Worm (Caenorhabditis elegans) whole organism, L2 larva: Measurements from ENCODE around the gene egl-4.
A peak's percentile ranks its signal among the peaks of the same experiment; 100 is the strongest.

ENCODE experiments used
- C34F6.9 ChIP-seq: fragments of 150-350 bp; optimal IDR thresholded peaks from 2 replicates; lab custom pipeline; 2014; ENCODE audit warnings: missing biosample characterization, missing genetic modification characterization
- F13H6.1 ChIP-seq: sonication (generic microtip); optimal IDR thresholded peaks from 2 replicates; lab custom pipeline; 2016; ENCODE audit warnings: missing genetic modification characterization, missing compliant biosample characterization
- R02D3.7 ChIP-seq: fragments of 150-350 bp; optimal IDR thresholded peaks from 2 replicates; lab custom pipeline; 2014; ENCODE audit warnings: missing biosample characterization, missing genetic modification characterization
- aly-2 ChIP-seq: fragments of 150-350 bp; optimal IDR thresholded peaks from 2 replicates; lab custom pipeline; 2014; ENCODE audit warnings: missing biosample characterization, missing genetic modification characterization
- ama-1 ChIP-seq: fragments of 150-350 bp; optimal IDR thresholded peaks from 2 replicates; lab custom pipeline; 2018; ENCODE audit warnings: inconsistent platforms
- ceh-16 ChIP-seq: fragments of 150-350 bp; optimal IDR thresholded peaks from 2 replicates; lab custom pipeline; 2014; ENCODE audit warnings: missing biosample characterization, missing genetic modification characterization
- ceh-82 ChIP-seq: fragments of 150-350 bp; optimal IDR thresholded peaks from 2 replicates; lab custom pipeline; 2014; ENCODE audit warnings: missing biosample characterization, missing genetic modification characterization
- crh-2 ChIP-seq: sonication (generic microtip); optimal IDR thresholded peaks from 2 replicates; lab custom pipeline; 2017; ENCODE audit warnings: missing biosample characterization, missing genetic modification characterization
- dmd-4 ChIP-seq: sonication (generic microtip); optimal IDR thresholded peaks from 2 replicates; lab custom pipeline; 2017; ENCODE audit warnings: missing biosample characterization, missing genetic modification characterization
- egl-27 ChIP-seq: sonication (generic microtip); optimal IDR thresholded peaks from 3 replicates; lab custom pipeline; 2017; ENCODE audit warnings: missing biosample characterization, missing genetic modification reagents, missing genetic modification characterization
- elt-3 ChIP-seq: sonication (generic microtip); optimal IDR thresholded peaks from 2 replicates; lab custom pipeline; 2017; ENCODE audit warnings: missing biosample characterization, missing genetic modification characterization
- fos-1 ChIP-seq: fragments of 150-350 bp; optimal IDR thresholded peaks from 2 replicates; lab custom pipeline; 2014; ENCODE audit warnings: missing biosample characterization, missing genetic modification characterization
- gmeb-1 ChIP-seq: fragments of 150-350 bp; optimal IDR thresholded peaks from 2 replicates; lab custom pipeline; 2014; ENCODE audit warnings: missing biosample characterization, missing genetic modification characterization
- lin-11 ChIP-seq: fragments of 150-350 bp; sonication (generic microtip); optimal IDR thresholded peaks from 2 replicates; lab custom pipeline; 2014; ENCODE audit warnings: missing biosample characterization, missing genetic modification characterization, inconsistent platforms, mixed read lengths
- lin-39 ChIP-seq: fragments of 150-350 bp; optimal IDR thresholded peaks from 2 replicates; lab custom pipeline; 2014; ENCODE audit warnings: missing biosample characterization, missing genetic modification reagents, missing genetic modification characterization
- lsy-2 ChIP-seq, 2 experiments: fragments of 150-350 bp in 1 of 2; sonication (generic microtip) in 1 of 2; optimal IDR thresholded peaks; 2 replicates each; lab custom pipeline; 2014 to 2017; ENCODE audit warnings: missing biosample characterization in 2 of 2, missing genetic modification characterization in 2 of 2
- mab-5 ChIP-seq: fragments of 150-350 bp; optimal IDR thresholded peaks from 2 replicates; lab custom pipeline; 2014; ENCODE audit warnings: missing biosample characterization, missing genetic modification characterization
- nhr-10 ChIP-seq: sonication (generic microtip); optimal IDR thresholded peaks from 2 replicates; lab custom pipeline; 2017; ENCODE audit warnings: missing biosample characterization, missing genetic modification characterization
- nhr-11 ChIP-seq: fragments of 150-350 bp; optimal IDR thresholded peaks from 2 replicates; lab custom pipeline; 2014; ENCODE audit warnings: missing biosample characterization, missing genetic modification characterization
- nhr-12 ChIP-seq: fragments of 150-350 bp; optimal IDR thresholded peaks from 2 replicates; lab custom pipeline; 2014; ENCODE audit warnings: missing biosample characterization, missing genetic modification characterization
- nhr-21 ChIP-seq: fragments of 150-350 bp; optimal IDR thresholded peaks from 2 replicates; lab custom pipeline; 2014; ENCODE audit warnings: missing biosample characterization, missing genetic modification characterization
- nhr-23 ChIP-seq: fragments of 150-350 bp; optimal IDR thresholded peaks from 2 replicates; lab custom pipeline; 2014; ENCODE audit warnings: missing biosample characterization, missing genetic modification reagents, missing genetic modification characterization
- nhr-25 ChIP-seq: fragments of 150-350 bp; sonication (generic microtip); optimal IDR thresholded peaks from 3 replicates; lab custom pipeline; 2014; ENCODE audit warnings: missing biosample characterization, missing genetic modification characterization
- nhr-6 ChIP-seq: fragments of 150-350 bp; optimal IDR thresholded peaks from 2 replicates; lab custom pipeline; 2014; ENCODE audit warnings: missing biosample characterization, missing genetic modification characterization
- nhr-77 ChIP-seq: fragments of 150-350 bp; optimal IDR thresholded peaks from 2 replicates; lab custom pipeline; 2014; ENCODE audit warnings: missing biosample characterization, missing genetic modification characterization
- peb-1 ChIP-seq: fragments of 150-350 bp; optimal IDR thresholded peaks from 2 replicates; lab custom pipeline; 2014; ENCODE audit warnings: missing biosample characterization, missing genetic modification characterization
- sma-3 ChIP-seq: sonication (generic microtip); optimal IDR thresholded peaks from 2 replicates; lab custom pipeline; 2016; ENCODE audit warnings: missing genetic modification reagents, missing genetic modification characterization, missing compliant biosample characterization
- sma-9 ChIP-seq, 2 experiments: fragments of 150-350 bp in 1 of 2; sonication (generic microtip) in 1 of 2; optimal IDR thresholded peaks; 2 replicates each; lab custom pipeline; 2014 to 2016; ENCODE audit warnings: missing genetic modification characterization in 2 of 2, mild to moderate bottlenecking in 1 of 2, missing biosample characterization in 1 of 2, missing compliant biosample characterization in 1 of 2, missing genetic modification reagents in 1 of 2, moderate library complexity in 1 of 2
- unc-39 ChIP-seq: fragments of 150-350 bp; optimal IDR thresholded peaks from 2 replicates; lab custom pipeline; 2014; ENCODE audit warnings: missing biosample characterization, missing genetic modification characterization
- unc-55 ChIP-seq: fragments of 150-350 bp; sonication (generic microtip); optimal IDR thresholded peaks from 3 replicates; lab custom pipeline; 2014; ENCODE audit warnings: missing biosample characterization, missing genetic modification reagents, missing genetic modification characterization
- ztf-1 ChIP-seq: fragments of 200-800 bp; sonication (Bioruptor generic); conservative IDR thresholded peaks from 2 replicates; pipeline ENCODE4 v1.3.6; 2022; ENCODE audit warnings: missing genetic modification characterization, missing compliant biosample characterization
- ztf-11 ChIP-seq: sonication (generic microtip); optimal IDR thresholded peaks from 2 replicates; lab custom pipeline; 2017; ENCODE audit warnings: missing biosample characterization, missing genetic modification characterization
- ztf-4 ChIP-seq: fragments of 150-350 bp; optimal IDR thresholded peaks from 2 replicates; lab custom pipeline; 2014; ENCODE audit warnings: missing biosample characterization, missing genetic modification characterization

egl-4 gene

ce11 chrIV:1813869-1814268 is 34.0 kb upstream of the egl-4 start:
- no peak for TF ChIP-seq dmd-4 (tag; lab: Kevin White, UChicago)
- no peak for TF ChIP-seq nhr-6
- TF ChIP-seq ama-1 (lab: Kevin White, UChicago) = no peak
- no peak for TF ChIP-seq nhr-77 (tag; lab: Kevin White, UChicago)
- no peak for TF ChIP-seq ztf-4 (tag; lab: Kevin White, UChicago)
- no peak for TF ChIP-seq nhr-10
- no peak for TF ChIP-seq R02D3.7 (tag; lab: Kevin White, UChicago)
- no peak for TF ChIP-seq crh-2
- no peak for TF ChIP-seq unc-39 (tag; lab: Kevin White, UChicago)
- no peak for TF ChIP-seq peb-1 (tag; lab: Kevin White, UChicago)
- no peak for TF ChIP-seq F13H6.1

DNA sequence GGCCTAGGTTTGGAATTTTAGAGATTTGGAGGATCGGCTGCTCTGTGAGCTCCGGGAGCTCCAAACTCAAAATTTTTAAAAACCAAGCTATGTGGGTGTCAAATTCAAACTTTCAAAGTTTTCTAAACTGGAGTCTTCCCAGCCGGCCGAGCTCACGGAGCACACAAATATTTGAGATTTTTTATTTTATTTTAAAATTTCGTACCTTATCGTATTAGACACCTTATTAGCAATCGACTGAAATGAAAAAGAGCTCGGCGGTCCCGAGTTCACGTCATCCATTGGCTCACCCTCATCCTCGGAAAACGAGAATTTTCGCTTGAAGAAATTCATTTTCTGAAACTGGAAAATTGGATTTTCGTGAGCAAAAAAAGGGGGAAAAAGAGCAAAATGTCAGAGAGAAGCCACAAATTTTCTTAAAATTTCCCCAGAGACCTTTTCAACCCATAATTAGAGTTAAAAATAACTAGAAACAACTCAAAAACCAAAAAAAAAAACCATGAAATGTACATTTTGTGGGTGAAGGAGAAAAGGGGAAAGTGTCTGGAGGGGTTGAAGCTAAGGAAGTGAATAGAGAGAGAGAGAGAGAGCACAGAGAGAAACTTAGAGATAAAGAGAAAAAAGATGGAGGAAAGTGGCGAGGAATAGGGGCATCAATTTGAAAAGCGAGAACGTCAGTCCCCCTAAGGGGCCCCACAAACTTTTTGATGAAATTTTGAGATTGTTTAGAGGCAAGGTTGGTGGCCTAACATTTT is 32.9 kb upstream of the egl-4 start, which contains the start of gene snn-1:
Gene snn-1 (minus strand): TSS at position 355 of the 755 bp plus-strand sequence.
- peak; percentile 13 for TF ChIP-seq C34F6.9 (tag; lab: Kevin White, UChicago)
- peak in 1 of 2 experiments; percentile 20 for TF ChIP-seq lsy-2 (tag; optimal IDR thresholded peaks at IDR 0.05; lab: Kevin White, UChicago)
- TF ChIP-seq unc-55 (GFP tag; lab: Kevin White, UChicago) = peak; percentile 36
- TF ChIP-seq ceh-82 (tag; lab: Kevin White, UChicago) = no peak

- TF ChIP-seq sma-3 (no peak), unc-55 (GFP tag; lab: Kevin White, UChicago) (peak; percentile 81), aly-2 (tag; lab: Kevin White, UChicago) (no peak), ztf-1 (GFP tag; lab: Robert Waterston, UW) (no peak), nhr-77 (tag; lab: Kevin White, UChicago) (no peak)
Measured at ce11 chrIV:1816238-1816637, 31.6 kb upstream of the egl-4 start.

ce11 chrIV:1818467-1819076 is 29.3 kb upstream of the egl-4 start:
- TF ChIP-seq ama-1 (lab: Kevin White, UChicago) (no peak), lsy-2 (tag; optimal IDR thresholded peaks at IDR 0.05; lab: Kevin White, UChicago) (no peak)

ce11 chrIV:1820153-1820552 is 27.7 kb upstream of the egl-4 start, which contains the start of gene col-109:
TSS of gene col-109 (minus strand) at chrIV:1820253.
- no peak for TF ChIP-seq egl-27 (tag; lab: Kevin White, UChicago)
- no peak for TF ChIP-seq crh-2
- TF ChIP-seq ztf-11 (tag; lab: Kevin White, UChicago) = no peak
- TF ChIP-seq fos-1 (tag; lab: Kevin White, UChicago) = no peak
- TF ChIP-seq unc-39 (tag; lab: Kevin White, UChicago) = no peak
- TF ChIP-seq nhr-12 (tag; lab: Kevin White, UChicago) = no peak
- TF ChIP-seq nhr-23 (tag; lab: Kevin White, UChicago) = no peak
- no peak for TF ChIP-seq lin-11 (tag; lab: Kevin White, UChicago)
- no peak for TF ChIP-seq gmeb-1
- no peak for TF ChIP-seq C34F6.9 (tag; lab: Kevin White, UChicago)
- TF ChIP-seq ceh-16 = no peak
- TF ChIP-seq mab-5 (tag; lab: Kevin White, UChicago) = no peak
- no peak for TF ChIP-seq elt-3
- no peak for TF ChIP-seq R02D3.7 (tag; lab: Kevin White, UChicago)
- no peak for TF ChIP-seq nhr-21 (tag; lab: Kevin White, UChicago)
- no peak for TF ChIP-seq lin-39 (tag; lab: Kevin White, UChicago)

- TF ChIP-seq nhr-25 (tag; lab: Kevin White, UChicago) (no peak), sma-9 (GFP tag; optimal IDR thresholded peaks at IDR 0.05; lab: Kevin White, UChicago) (no peak), sma-9 (tag; optimal IDR thresholded peaks at IDR 0.05; lab: Kevin White, UChicago) (no peak), nhr-11 (tag; lab: Kevin White, UChicago) (no peak)
Measured at ce11 chrIV:1821550-1821949, 26.3 kb upstream of the egl-4 start, which contains the start of gene Y38C1BA.4. TSS of gene Y38C1BA.4 (plus strand) at chrIV:1821850.
